Fruit fly (Drosophila melanogaster): Measurements from ENCODE around the gene CG14708.

Gene CG14708

DNA sequence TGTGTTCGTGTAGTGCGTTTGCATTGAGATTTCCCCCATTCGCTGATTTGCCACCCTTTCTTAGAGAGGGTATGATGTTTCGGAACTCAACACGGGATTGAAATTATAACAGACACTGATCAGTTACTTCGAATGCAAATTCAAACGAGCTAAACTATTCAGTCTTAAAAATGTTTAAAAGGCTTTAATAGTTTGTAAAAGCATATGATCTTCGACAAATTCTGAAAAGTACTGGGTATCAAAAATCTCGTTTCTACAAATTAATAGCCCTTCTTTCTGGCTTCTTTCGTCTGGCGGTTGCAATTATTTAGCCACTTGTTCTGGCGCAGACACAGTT, 28.3 kb downstream of the CG14708 start (continued):
- TF ChIP-seq CG3847 (GFP tag; IDR thresholded peaks at IDR 0.05) (peak; percentile 57), CG1832 (GFP tag; optimal IDR thresholded peaks at IDR 0.05) (no peak), Ada2b (GFP tag; IDR thresholded peaks at IDR 0.05) (peak; percentile 69), eyg (GFP tag; optimal IDR thresholded peaks at IDR 0.05) (peak; percentile 49), Hmr (GFP tag; optimal IDR thresholded peaks at IDR 0.05) (no peak), CG4707 (GFP tag; optimal IDR thresholded peaks at IDR 0.05) (no peak), gcm (GFP tag; optimal IDR thresholded peaks at IDR 0.05) (peak; percentile 48), CG17912 (GFP tag; optimal IDR thresholded peaks at IDR 0.05) (no peak), fd64A (GFP tag; optimal IDR thresholded peaks at IDR 0.05) (no peak), HmgZ (tag; optimal IDR thresholded peaks at IDR 0.05) (no peak), CkIIα-i1 (GFP tag; IDR thresholded peaks at IDR 0.05) (no peak), CG6272 (GFP tag; IDR thresholded peaks at IDR 0.05) (no peak), dpn (GFP tag; optimal IDR thresholded peaks at IDR 0.05) (peak; percentile 68 to 77), Neu2 (GFP tag; optimal IDR thresholded peaks at IDR 0.05; ENCODE audit: borderline replicate concordance) (no peak), kah (GFP tag; optimal IDR thresholded peaks at IDR 0.05) (peak; percentile 47), fd102C (GFP tag; optimal IDR thresholded peaks at IDR 0.05) (no peak), pb (GFP tag; optimal IDR thresholded peaks at IDR 0.05) (peak; percentile 55), ind (GFP tag; optimal IDR thresholded peaks at IDR 0.05) (peak; percentile 68), CG9932 (GFP tag; IDR thresholded peaks at IDR 0.05) (no peak), CG12659 (GFP tag; optimal IDR thresholded peaks at IDR 0.05) (peak; percentile 39), NfI (GFP tag; optimal IDR thresholded peaks at IDR 0.05) (peak; percentile 76), HLH54F (GFP tag; optimal IDR thresholded peaks at IDR 0.05) (peak; percentile 19), unc-4 (GFP tag; IDR thresholded peaks at IDR 0.05; ENCODE audit: partially characterized antibody) (no peak), ro (GFP tag; IDR thresholded peaks at IDR 0.05) (peak; percentile 58; the same call in 1 of the 2 replicates), al (GFP tag; IDR thresholded peaks at IDR 0.05) (peak; percentile 38; the same call in 1 of the 2 replicates), CG12299 (tag; optimal IDR thresholded peaks at IDR 0.05) (no peak), H15 (GFP tag; IDR thresholded peaks at IDR 0.05) (peak; percentile 68; the same call in 2 of the 3 replicates), row (GFP tag; IDR thresholded peaks at IDR 0.05) (peak; percentile 85), Aef1 (GFP tag; IDR thresholded peaks at IDR 0.05) (peak; percentile 64; the same call in 2 of the 3 replicates), CG11456 (GFP tag; IDR thresholded peaks at IDR 0.05) (peak; percentile 11; the same call in 1 of the 3 replicates), CG30020 (tag; optimal IDR thresholded peaks at IDR 0.05) (no peak), Hsf (GFP tag; optimal IDR thresholded peaks at IDR 0.05) (peak; percentile 72), CG12155 (GFP tag; optimal IDR thresholded peaks at IDR 0.05) (peak; percentile 28), cg (GFP tag; optimal IDR thresholded peaks at IDR 0.05) (no peak), H2.0 (GFP tag; IDR thresholded peaks at IDR 0.05) (peak; percentile 65), D (optimal IDR thresholded peaks at IDR 0.05) (no peak), D (GFP tag; optimal IDR thresholded peaks at IDR 0.05) (peak; percentile 48), CG5245 (GFP tag; optimal IDR thresholded peaks at IDR 0.05) (peak; percentile 52), CG6813 (GFP tag; optimal IDR thresholded peaks at IDR 0.05) (peak; percentile 7), ERR (GFP tag; optimal IDR thresholded peaks at IDR 0.05) (peak; percentile 16), ara (GFP tag; IDR thresholded peaks at IDR 0.05) (peak; percentile 54; the same call in 1 of the 2 replicates), CG32772 (GFP tag; IDR thresholded peaks at IDR 0.05) (peak; percentile 67), disco-r (GFP tag; optimal IDR thresholded peaks at IDR 0.05) (peak; percentile 30), CG9215 (GFP tag; IDR thresholded peaks at IDR 0.05) (no peak), zen (tag; optimal IDR thresholded peaks at IDR 0.05) (peak; percentile 5), dmrt99B (tag; optimal IDR thresholded peaks at IDR 0.05) (no peak), Poxn (GFP tag; IDR thresholded peaks at IDR 0.05) (no peak), PHDP (tag; optimal IDR thresholded peaks at IDR 0.05) (peak; percentile 67), sd (tag; optimal IDR thresholded peaks at IDR 0.05) (no peak), tgo (GFP tag; IDR thresholded peaks at IDR 0.05) (peak; percentile 84), CG18262 (tag; optimal IDR thresholded peaks at IDR 0.05) (peak; percentile 66), HmgD (GFP tag; optimal IDR thresholded peaks at IDR 0.05) (no peak)
